Worm (Caenorhabditis elegans): ENCODE results near the gene clec-42.

- no peak for TF ChIP-seq klf-2 (GFP tag; conservative IDR thresholded peaks at IDR 0.05)
- no peak for TF ChIP-seq flt-1 (GFP tag; IDR thresholded peaks at IDR 0.05)
These were observed 6.3 kb upstream of the clec-42 start, which contains the start of gene C31G12.3 for ce11 chrV:18184910-18185309.
